Fruit fly (Drosophila melanogaster) whole organism, prepupa: Measurements from ENCODE around the gene CG4820.

Experiments used
- CG10669 ChIP-seq: fragments of 200-800 bp; sonication (Bioruptor generic); optimal IDR thresholded peaks from 3 replicates; lab custom pipeline; 2018; ENCODE audit warnings: missing biosample characterization, mild to moderate bottlenecking, missing genetic modification characterization, moderate library complexity
- CG16779 ChIP-seq: fragments of 200-800 bp; sonication (Bioruptor generic); optimal IDR thresholded peaks from 3 replicates; lab custom pipeline; 2017; ENCODE audit warnings: missing biosample characterization, mild to moderate bottlenecking, missing genetic modification characterization
- CG34406 ChIP-seq: fragments of 200-800 bp; sonication (Bioruptor generic); optimal IDR thresholded peaks from 3 replicates; lab custom pipeline; 2016; ENCODE audit warnings: missing biosample characterization, missing genetic modification characterization
- CG8632 ChIP-seq: fragments of 200-800 bp; sonication (Bioruptor generic); optimal IDR thresholded peaks from 3 replicates; lab custom pipeline; 2016; ENCODE audit warnings: missing biosample characterization, missing genetic modification characterization
- Eip78C ChIP-seq: fragments of 200-800 bp; sonication (Bioruptor generic); peaks from one replicate; lab custom pipeline; 2016; ENCODE audit warnings: missing biosample characterization, missing genetic modification characterization
- Lpt ChIP-seq: fragments of 200-800 bp; sonication (Bioruptor generic); optimal IDR thresholded peaks from 3 replicates; lab custom pipeline; 2016; ENCODE audit warnings: missing biosample characterization, missing genetic modification characterization
- Smox ChIP-seq: fragments of 200-800 bp; sonication (Bioruptor generic); optimal IDR thresholded peaks from 3 replicates; lab custom pipeline; 2016; ENCODE audit warnings: missing biosample characterization, missing genetic modification characterization
- Sox102F ChIP-seq: fragments of 200-800 bp; sonication (Bioruptor generic); optimal IDR thresholded peaks from 2 replicates; lab custom pipeline; 2016; ENCODE audit warnings: missing biosample characterization, mild to moderate bottlenecking, missing genetic modification characterization
- net ChIP-seq: fragments of 200-800 bp; sonication (Bioruptor generic); optimal IDR thresholded peaks from 3 replicates; lab custom pipeline; 2016; ENCODE audit warnings: missing biosample characterization, missing genetic modification characterization
- spab ChIP-seq: fragments of 200-800 bp; sonication (Bioruptor generic); optimal IDR thresholded peaks from 2 replicates; lab custom pipeline; 2017; ENCODE audit warnings: missing biosample characterization, mild to moderate bottlenecking, missing genetic modification characterization, missing genetic modification reagents

DNA sequence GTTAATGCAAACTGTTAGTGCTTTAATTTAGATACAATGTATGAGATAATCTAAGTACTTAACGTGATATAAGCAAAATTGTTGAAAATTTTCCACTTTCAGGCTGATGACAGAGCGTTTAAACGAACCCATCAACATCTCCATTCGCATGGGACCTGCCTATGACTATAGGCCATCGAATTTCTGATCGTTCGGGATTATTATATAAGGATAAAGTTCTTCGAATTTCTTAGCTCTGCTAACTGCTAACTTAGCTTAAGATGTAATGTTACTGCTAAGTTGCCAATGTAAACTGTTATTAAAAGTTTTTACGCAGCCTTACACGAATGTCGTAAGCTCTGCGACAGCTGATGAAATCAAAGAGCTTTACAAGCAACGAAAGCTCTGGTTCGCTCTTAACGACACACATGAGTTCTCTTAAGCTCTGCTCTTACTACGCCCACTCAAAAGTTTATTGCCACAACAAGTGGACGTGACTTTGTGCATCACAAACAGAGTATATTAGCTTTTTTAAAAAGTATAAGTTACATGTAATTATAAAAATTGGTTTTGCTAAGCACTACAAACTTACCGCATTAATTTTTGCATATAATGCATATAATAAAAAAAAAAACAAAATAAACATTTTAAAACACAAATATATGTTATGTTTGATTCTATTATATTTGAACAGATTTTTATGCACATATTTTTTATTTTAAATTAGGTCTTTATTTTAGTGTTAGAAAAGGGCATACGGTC is 19.5 kb upstream of the CG4820 start:
- TF ChIP-seq CG10669 = peak; percentile 96
- peak; percentile 98 for TF ChIP-seq spab (GFP tag; lab: Kevin White, UChicago)
- peak; percentile 98 for TF ChIP-seq Lpt
- TF ChIP-seq CG34406 (GFP tag; lab: Kevin White, UChicago) = peak; percentile 99
- TF ChIP-seq net (GFP tag; lab: Kevin White, UChicago) = peak; percentile 96
- TF ChIP-seq CG8632 = peak; percentile 99
- peak; percentile 95 for TF ChIP-seq Sox102F (GFP tag; lab: Kevin White, UChicago)
- TF ChIP-seq Eip78C (GFP tag; lab: Kevin White, UChicago) = peak; percentile 100
- peak; percentile 96 for TF ChIP-seq Smox (GFP tag; lab: Kevin White, UChicago)
- TF ChIP-seq CG16779 (tag; lab: Kevin White, UChicago) = peak; percentile 97
